Fruit fly (Drosophila melanogaster): ENCODE data around the gene Or22b.

Gene Or22b

DNA sequence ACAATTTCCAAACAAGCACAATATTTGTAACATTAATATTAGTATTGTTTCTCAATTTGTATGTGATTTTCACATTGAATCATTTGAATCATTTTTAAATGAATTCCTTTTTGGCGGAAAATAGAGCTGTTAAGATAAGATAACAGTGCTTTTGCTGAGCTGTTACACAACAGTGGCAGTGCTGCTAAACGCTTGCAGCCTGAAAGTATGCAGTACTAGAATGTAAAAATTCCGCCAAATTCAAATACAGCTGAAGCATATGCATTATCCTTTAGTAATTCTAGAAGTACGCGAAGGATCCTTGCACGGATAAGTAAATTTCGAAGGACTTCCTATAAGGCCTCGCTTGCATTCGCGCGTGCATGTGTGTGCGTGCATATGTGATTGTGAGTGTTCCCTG is 18.2 kb upstream of the Or22b start:
- TF ChIP-seq Myc (optimal IDR thresholded peaks at IDR 0.05), result no peak
- no peak for TF ChIP-seq ttk (optimal IDR thresholded peaks at IDR 0.05)
- TF ChIP-seq Sin3A (optimal IDR thresholded peaks at IDR 0.05), result no peak
- no peak for TF ChIP-seq psq (optimal IDR thresholded peaks at IDR 0.05)
- no peak for TF ChIP-seq h (optimal IDR thresholded peaks at IDR 0.05)
- no peak for TF ChIP-seq insv (optimal IDR thresholded peaks at IDR 0.05)

DNA sequence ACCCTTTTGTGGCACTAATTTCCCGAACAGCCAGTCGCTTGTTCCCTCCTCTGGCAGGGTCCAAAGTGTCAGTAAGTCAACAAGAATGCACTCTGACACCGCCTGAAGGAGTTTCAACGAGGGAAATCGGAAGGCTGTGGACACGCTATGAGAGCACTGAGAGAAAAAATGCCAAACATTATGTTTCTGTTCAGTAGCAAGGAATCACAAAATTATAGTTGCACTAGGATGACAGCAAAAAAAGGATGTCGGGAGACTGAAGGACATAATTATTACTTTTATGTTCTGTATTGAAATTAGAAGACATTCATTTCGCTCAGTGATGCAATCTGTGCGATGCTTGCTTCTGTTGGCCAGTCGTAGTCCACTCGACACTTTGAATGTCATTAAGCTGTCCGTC is 12.7 kb upstream of the Or22b start:
- TF ChIP-seq Myc (optimal IDR thresholded peaks at IDR 0.05) (no peak), Sin3A (optimal IDR thresholded peaks at IDR 0.05) (no peak), insv (optimal IDR thresholded peaks at IDR 0.05) (no peak), ttk (optimal IDR thresholded peaks at IDR 0.05) (no peak), h (optimal IDR thresholded peaks at IDR 0.05) (no peak), psq (optimal IDR thresholded peaks at IDR 0.05) (no peak)

DNA sequence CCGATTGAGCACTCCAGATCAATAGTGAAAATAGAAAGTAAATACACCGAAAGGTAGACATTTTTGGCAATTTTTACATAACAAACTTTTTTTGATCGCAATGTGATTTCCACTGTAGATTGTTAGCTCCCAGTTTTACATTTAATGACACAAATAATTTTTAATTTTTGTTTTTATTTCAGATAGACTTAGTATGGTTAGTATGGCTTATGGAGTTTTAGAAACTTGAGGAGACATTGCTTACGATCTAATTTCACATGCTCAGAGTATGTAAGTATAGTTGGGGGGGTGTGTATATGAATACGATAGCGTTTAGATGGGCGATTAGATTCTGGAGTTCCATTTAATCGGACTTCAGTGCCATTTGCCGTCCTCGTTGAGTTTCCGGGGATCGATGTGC is 5.1 kb upstream of the Or22b start, which contains the start of gene CG18132:
Gene CG18132, minus strand, starts transcription at position 101 of the 400 bp plus-strand sequence.
- TF ChIP-seq ttk (optimal IDR thresholded peaks at IDR 0.05) (no peak), h (optimal IDR thresholded peaks at IDR 0.05) (no peak)

DNA sequence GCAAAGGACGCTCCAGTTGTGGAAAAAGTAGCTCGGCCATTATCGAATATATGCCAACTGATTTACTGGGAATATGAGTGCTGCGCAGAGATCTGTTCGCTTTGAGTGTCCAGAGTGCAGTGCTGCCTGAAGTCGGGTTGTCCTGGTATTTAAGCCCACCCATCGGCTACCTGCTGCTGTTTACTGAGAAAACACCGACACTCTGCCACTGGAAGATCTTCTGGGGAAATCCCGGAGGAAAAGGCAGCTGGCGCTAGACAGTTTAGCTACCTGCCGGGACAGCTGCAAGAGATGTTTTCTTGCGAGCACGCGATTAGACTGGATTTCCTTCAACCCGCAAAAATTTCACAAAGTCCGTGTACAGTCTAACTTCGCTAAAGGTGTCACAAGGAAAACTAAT is 4.5 kb upstream of the Or22b start, which contains the start of gene halo:
Gene halo, minus strand, starts transcription at position 127 of the 400 bp plus-strand sequence.
- no peak for TF ChIP-seq psq (optimal IDR thresholded peaks at IDR 0.05)
- TF ChIP-seq insv (optimal IDR thresholded peaks at IDR 0.05), result no peak
- TF ChIP-seq ttk (optimal IDR thresholded peaks at IDR 0.05), result no peak
- TF ChIP-seq Sin3A (optimal IDR thresholded peaks at IDR 0.05), result no peak
- TF ChIP-seq h (optimal IDR thresholded peaks at IDR 0.05), result no peak
- no peak for TF ChIP-seq Myc (optimal IDR thresholded peaks at IDR 0.05)

DNA sequence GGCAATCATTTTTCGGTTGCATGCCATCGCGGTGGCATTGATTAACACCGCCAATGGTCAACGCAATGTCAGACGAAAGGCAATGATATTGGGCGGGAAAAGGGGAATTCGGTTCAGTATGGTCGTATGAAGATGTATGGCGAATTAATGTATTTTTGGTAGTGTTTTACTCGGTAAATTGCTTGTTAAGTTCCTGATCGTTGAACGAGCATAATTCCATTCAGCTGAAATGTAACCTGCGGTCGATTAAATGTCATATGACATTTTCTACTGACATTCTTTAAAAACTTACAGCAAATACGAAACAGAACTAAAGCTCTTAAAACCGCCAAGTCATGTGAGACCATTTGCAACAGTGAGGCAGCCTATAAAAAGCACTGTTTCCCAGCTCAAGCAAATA is 2.3 kb upstream of the Or22b start, which contains the start of gene Or22a:
Gene Or22a, plus strand, starts transcription at position 301 of the 400 bp plus-strand sequence.
- TF ChIP-seq ttk (optimal IDR thresholded peaks at IDR 0.05) (no peak), insv (optimal IDR thresholded peaks at IDR 0.05) (no peak), Sin3A (optimal IDR thresholded peaks at IDR 0.05) (no peak), h (optimal IDR thresholded peaks at IDR 0.05) (no peak), Myc (optimal IDR thresholded peaks at IDR 0.05) (no peak), psq (optimal IDR thresholded peaks at IDR 0.05) (no peak)

DNA sequence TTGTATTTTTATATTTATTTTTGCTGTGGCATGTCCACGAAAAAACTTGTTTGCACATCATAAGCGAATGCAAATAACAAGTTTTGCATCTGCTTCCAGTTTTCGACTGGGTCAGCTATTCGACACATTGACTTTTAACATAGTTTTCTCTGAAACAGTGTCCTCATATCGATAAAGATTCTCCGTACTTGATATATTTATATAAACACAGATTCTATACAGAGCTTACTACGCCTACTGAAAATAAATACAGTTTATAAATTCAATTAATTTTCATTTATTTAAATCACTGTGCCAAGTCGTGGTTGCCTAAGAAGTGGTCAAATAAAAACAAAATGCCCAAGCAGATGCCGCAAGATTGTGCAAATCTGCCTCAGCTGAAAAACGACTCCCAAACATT is 12.7 kb downstream of the Or22b start:
- no peak for TF ChIP-seq Myc (optimal IDR thresholded peaks at IDR 0.05)
- no peak for TF ChIP-seq insv (optimal IDR thresholded peaks at IDR 0.05)
- TF ChIP-seq h (optimal IDR thresholded peaks at IDR 0.05), result no peak
- TF ChIP-seq psq (optimal IDR thresholded peaks at IDR 0.05), result no peak
- no peak for TF ChIP-seq ttk (optimal IDR thresholded peaks at IDR 0.05)
- TF ChIP-seq Sin3A (optimal IDR thresholded peaks at IDR 0.05), result no peak

DNA sequence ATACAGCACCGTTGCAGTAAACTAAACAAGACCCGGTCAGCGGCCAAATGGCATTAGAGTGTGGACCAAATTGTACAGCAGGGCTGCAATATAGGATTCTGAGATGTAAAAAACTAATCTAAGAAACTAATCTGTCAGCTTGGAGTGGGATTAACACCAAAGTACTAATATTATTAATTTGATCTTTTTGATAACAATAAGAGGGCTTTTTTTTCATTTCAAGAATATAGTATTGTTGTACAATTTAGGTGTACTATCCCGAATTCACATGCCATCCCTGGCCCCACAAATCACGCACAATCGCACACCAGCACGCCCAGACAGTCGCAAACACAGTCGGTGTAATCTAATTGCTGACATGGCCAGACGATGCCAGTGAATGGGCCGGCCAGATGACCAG is 15.6 kb downstream of the Or22b start:
- no peak for TF ChIP-seq h (optimal IDR thresholded peaks at IDR 0.05)
- TF ChIP-seq ttk (optimal IDR thresholded peaks at IDR 0.05), result no peak
- TF ChIP-seq insv (optimal IDR thresholded peaks at IDR 0.05), result no peak
- no peak for TF ChIP-seq Sin3A (optimal IDR thresholded peaks at IDR 0.05)
- TF ChIP-seq psq (optimal IDR thresholded peaks at IDR 0.05), result no peak
- TF ChIP-seq Myc (optimal IDR thresholded peaks at IDR 0.05), result no peak

DNA sequence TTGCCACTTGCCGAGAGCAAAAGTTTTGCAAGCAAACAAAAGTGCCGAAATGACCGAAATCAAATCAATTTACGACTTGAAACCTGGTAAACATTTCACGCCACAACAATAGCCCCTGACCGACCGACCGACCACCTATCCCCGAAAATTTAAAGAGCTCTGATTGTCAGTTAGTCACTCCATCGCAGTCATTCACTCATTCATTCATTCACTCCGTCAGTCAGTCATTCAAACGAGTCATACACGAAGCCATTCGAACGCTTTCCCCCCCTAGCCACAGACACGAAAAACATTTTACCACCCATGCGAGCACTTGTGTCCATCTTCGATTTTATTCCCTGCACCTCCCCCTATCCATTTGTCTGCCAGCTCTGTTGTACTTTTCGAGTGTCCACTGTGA is 25.4 kb downstream of the Or22b start:
- TF ChIP-seq Myc (optimal IDR thresholded peaks at IDR 0.05) (no peak), psq (optimal IDR thresholded peaks at IDR 0.05) (no peak), Sin3A (optimal IDR thresholded peaks at IDR 0.05) (no peak), insv (optimal IDR thresholded peaks at IDR 0.05) (no peak), h (optimal IDR thresholded peaks at IDR 0.05) (no peak), ttk (optimal IDR thresholded peaks at IDR 0.05) (no peak)

DNA sequence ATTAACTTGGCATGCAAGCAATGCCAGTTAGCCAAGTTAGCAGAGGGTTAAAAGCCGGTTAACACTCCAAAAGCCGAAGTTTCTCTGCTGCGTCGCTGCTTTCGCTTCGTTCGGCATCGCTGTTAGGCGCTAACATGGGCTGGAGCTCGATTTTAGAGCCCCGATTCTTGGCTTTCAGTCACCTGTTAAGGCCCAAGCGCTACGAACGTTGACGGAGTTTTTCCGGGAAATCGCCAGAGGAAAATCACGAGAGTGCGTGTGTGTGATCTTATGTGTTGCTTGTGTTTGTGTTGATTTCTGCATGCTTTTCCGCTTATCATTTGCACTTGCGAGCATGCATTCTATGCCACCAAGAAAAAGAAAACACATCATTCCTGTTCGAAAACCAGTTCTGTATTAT is 32.5 kb downstream of the Or22b start, which contains the start of gene haf:
Gene haf, plus strand, starts transcription at position 176 of the 400 bp plus-strand sequence.
- TF ChIP-seq insv (optimal IDR thresholded peaks at IDR 0.05) (no peak), psq (optimal IDR thresholded peaks at IDR 0.05) (no peak), ttk (optimal IDR thresholded peaks at IDR 0.05) (no peak), h (optimal IDR thresholded peaks at IDR 0.05) (no peak), Myc (optimal IDR thresholded peaks at IDR 0.05) (no peak), Sin3A (optimal IDR thresholded peaks at IDR 0.05) (no peak)

DNA sequence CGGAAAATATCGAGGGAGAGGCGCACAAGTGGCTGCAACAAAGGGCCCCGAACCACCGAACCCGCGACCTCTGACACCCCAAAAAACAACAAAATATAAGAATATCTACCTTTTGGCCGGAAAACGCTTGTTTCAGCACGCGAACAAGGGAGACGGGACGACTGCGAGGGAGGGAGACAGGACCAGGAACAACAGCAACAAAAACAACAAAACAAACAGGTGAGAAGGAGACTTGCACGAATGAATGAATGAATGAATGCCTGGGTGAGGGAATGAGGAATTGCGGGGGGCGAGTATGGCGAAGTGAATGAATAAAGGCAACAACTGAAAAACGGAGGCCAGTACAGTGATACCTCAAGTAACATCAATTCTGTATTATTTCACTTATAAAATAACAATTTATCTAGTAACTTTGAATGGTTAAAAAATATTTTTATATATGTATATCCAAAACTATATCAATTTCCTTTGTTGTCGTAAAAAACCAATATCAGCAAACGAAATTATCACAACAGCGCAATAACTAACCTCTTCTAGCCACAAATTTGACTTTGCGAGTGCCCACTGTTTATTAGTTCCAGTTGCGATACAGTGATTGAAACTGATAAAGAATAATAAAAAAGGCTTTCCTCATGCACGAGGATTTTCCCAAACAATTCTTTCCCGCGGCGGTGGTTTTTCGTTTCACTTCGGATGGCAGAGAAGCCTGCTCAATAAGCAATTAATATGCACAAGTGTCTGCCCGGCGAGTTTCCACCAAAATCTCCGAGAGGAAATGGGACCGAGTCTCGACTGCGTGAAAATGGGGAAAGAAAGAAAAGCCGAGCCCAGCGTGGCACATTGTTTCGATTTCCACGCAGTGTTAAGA is 34.4 kb downstream of the Or22b start:
- TF ChIP-seq psq (optimal IDR thresholded peaks at IDR 0.05) (no peak), Myc (optimal IDR thresholded peaks at IDR 0.05) (no peak), insv (optimal IDR thresholded peaks at IDR 0.05) (no peak), ttk (optimal IDR thresholded peaks at IDR 0.05) (no peak), Sin3A (optimal IDR thresholded peaks at IDR 0.05) (no peak), h (optimal IDR thresholded peaks at IDR 0.05) (no peak)

DNA sequence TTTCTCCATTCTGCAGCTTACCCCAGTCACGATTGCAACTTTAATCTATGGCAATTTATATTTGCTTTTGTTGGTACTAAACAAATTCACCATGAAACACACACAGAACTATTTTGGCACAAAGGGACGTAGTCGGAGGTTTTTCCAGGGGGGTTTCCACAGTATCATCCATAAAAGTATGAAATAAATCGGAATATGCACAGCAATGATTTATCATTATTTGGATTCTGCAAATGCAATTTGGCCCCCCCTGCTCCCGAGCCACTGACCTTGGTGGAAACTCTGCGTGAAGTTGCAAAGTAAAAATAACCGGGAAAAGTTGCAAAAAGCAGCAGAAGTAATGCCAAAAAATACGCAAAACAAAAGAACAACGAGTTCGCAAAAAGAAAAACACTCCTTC is 35.4 kb downstream of the Or22b start:
- no peak for TF ChIP-seq ttk (optimal IDR thresholded peaks at IDR 0.05)
- no peak for TF ChIP-seq insv (optimal IDR thresholded peaks at IDR 0.05)
- TF ChIP-seq Sin3A (optimal IDR thresholded peaks at IDR 0.05), result no peak

DNA sequence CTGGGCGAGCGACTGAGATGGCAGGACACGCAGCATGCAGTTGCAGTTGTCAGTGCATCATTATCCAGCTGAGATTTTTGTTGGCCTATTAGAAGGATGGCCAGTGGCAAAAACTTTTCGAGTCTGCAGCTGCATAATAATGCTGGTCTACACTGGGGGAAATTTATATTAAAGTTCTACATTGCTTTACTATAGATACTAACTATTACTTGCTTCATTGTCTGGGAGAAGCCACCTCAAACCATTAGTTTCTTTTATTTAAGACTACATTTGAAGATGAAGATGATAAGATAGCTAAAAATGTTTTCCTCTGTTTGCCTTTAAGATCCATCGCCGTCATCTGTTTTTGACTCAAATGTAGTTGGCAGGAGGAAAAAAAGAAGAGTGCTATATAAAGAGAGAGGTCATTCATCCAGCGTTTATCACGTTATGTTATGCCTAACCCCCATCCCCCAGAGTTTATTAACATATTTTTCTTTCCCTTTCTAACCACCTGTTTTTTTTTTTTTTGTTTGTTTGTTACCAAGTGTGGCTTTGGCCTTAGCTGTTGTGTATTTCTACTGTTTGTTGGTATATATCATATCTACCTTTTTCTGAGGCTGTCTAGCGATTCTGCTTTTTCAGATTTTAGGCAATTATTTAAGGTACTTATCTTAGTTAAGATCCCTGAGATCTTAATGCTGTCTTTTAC is 37.5 kb downstream of the Or22b start:
- TF ChIP-seq Sin3A (optimal IDR thresholded peaks at IDR 0.05) (no peak), Myc (optimal IDR thresholded peaks at IDR 0.05) (no peak), h (optimal IDR thresholded peaks at IDR 0.05) (no peak), psq (optimal IDR thresholded peaks at IDR 0.05) (no peak), insv (optimal IDR thresholded peaks at IDR 0.05) (no peak), ttk (optimal IDR thresholded peaks at IDR 0.05) (no peak)

Measured in Kc167 (cell line).